Fruit fly (Drosophila melanogaster) whole organism, larva: ENCODE measurements around the gene DAAM.

Experiments
- noc ChIP-seq: fragments of 200-800 bp; sonication (Bioruptor generic); optimal IDR thresholded peaks from 3 replicates; lab custom pipeline; 2019; ENCODE audit warnings: missing biosample characterization, mild to moderate bottlenecking, missing genetic modification characterization, moderate library complexity

The DAAM gene

DNA sequence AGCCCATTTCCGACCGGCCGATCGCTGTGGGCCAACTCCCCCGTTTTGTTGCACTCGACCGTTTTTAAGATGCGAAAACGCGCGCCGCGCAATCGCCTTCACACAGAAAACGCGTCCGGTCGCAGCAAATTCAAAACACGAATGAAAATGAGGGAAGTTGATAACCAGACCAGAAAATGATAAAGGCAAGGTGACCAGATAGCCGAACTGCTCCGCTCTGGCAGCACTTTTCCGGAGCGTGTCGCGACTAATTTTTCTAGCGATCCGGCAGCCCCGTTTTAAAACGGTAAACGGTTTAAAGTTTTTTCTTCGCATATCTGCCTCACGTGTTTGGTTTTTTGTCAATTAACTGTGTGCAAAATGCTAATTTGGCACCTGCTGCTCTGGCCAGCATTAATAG is at the start of gene DAAM:
Gene DAAM, minus strand, starts transcription at position 149 of the 400 bp plus-strand sequence.
- TF ChIP-seq noc (tag; lab: Kevin White, UChicago): no peak

DNA sequence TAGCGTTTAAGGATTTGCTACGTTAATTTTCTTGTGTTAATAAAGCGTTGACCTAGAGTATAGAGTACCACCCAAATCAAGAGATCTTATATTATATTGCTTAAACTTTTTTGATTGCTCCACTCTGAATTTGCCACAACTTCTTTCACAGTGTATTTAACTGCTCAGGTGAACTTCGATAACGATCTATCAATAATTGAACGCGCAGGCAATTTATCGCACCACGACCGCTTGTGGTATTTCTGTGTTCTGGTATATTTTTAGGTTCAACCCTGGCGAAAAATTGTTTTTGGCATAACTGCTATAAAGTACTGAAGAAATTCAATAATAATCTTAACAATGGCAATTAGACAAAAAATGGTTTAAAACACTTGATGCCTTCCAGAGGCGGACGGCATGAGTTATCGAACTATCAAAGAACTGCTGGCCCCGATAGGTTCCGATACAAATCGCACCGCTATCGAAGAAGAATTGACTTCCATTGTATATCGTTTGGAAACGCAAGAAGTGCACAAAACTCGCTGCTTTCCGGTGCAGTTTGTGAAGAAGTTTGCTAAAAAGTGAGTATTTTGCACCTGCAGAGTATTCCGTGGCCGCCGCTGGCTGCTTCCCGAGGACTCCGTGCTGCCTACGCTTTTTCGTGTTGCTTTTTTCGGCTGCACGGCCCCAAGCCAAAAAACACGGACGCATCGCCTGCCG is 48.1 kb upstream of the DAAM start, which contains the start of gene ssx:
Gene ssx, plus strand, starts transcription at position 477 of the 699 bp plus-strand sequence.
- TF ChIP-seq noc (tag; lab: Kevin White, UChicago): no peak

DNA sequence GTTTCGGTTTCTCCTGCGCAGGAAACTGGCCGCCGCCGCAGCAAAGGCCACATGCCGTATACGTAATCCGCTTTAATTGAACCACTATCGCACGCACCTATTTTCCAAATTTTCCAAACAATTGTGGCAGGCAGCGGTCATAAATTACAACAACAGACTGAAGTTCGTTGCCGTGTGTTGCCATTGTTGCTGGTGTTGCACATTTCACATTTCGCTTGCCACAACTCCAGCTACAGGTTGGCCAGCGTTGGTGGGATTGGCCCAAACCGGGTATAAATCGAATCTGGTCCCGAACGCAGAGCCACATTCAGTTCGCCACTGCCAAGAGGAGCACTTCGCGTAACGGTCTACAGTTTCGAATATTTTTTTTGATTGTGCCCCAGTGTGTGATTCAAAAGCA is 46.8 kb upstream of the DAAM start, which contains the start of gene CG14770:
Gene CG14770, plus strand, starts transcription at position 301 of the 400 bp plus-strand sequence.
- no peak for TF ChIP-seq noc (tag; lab: Kevin White, UChicago)

DNA sequence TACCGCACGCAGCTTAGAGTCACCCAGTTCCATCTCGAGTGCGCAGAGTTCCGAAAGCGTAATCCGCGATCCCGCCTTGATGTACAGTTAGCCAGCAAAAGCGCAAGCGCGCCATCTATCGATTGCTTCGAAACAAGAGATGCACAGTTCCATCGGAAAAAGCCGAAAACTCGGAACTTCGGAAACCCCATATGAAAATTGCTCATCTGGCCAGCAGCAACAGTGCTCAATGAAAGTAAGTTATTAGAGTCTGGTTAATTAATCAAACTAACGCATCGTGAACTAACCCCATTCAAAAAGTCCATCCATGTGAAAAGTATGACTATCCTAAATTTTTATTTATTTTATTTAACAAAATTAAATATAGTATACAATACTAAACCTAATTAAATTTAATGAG is 35.3 kb upstream of the DAAM start, which contains the start of gene png:
Gene png, minus strand, starts transcription at position 101 of the 400 bp plus-strand sequence.
- TF ChIP-seq noc (tag; lab: Kevin White, UChicago): no peak

DNA sequence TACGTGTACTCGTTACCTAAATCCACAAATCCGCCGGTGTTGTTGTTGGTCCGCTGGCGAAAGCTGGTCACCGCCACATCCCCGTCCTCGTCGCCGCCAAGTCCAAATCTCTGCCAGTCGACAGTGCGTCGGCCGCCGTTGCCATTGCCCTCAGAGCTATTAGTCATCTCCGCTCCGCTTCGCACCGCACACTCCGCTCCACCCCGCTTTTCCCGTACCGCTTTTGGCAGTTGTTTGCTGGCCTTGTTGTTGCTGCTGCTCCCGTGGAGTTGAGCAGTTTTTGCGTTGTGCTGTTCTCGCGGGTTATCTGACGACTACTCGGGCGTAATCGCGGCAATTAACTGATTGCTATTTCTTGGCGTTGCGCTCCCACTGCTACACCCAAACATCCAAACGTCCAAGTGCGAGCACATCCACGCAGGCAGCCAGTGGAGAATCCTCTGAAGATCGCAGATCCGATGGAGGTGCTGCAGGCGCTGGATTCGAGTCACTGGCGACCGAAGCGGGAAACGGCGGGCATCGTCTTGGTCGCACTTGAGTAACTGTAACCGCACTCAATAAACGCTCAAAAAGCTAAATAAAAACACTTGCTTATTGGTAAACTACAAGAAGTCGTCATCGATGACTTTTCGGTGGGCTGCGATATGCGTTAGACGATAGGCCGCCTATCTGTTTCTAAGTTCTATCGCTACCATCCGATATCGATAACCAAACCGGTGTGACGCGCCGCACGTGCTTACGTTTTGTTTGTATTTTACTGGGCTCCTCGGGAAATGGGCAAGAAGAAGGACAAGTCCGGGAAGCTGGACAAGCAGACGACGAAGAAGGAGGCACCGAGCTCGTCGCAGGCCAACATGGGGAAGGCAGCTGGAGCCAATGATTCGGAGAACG is 31.4 kb upstream of the DAAM start, which contains the start of the genes CG12773 and CG11417:
Gene CG12773, minus strand, starts transcription at position 660 of the 891 bp plus-strand sequence.
Gene CG11417, plus strand, starts transcription at position 693 of the 891 bp plus-strand sequence.
- no peak for TF ChIP-seq noc (tag; lab: Kevin White, UChicago)

DNA sequence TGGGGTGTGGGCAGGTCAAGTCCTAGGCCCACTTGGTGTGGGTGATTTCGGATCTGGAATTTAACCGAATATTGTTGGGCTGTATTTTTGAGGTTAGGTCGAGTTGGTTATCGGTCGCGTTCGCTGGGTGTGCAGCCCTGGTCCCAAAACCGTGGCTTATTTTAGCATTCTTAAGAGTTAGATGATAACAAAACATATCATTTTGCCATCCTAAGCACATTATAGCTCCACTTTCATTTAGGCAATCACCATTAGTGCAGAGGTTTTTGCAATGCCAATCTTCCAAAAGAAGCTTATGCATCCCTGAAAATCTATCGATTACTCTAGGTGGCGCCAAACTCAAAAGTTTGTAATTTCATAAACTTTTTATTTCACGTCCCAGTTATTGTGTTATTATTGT is 27.1 kb upstream of the DAAM start, which contains the start of gene MTPAP:
Gene MTPAP, minus strand, starts transcription at position 103 of the 400 bp plus-strand sequence.
- TF ChIP-seq noc (tag; lab: Kevin White, UChicago): no peak

DNA sequence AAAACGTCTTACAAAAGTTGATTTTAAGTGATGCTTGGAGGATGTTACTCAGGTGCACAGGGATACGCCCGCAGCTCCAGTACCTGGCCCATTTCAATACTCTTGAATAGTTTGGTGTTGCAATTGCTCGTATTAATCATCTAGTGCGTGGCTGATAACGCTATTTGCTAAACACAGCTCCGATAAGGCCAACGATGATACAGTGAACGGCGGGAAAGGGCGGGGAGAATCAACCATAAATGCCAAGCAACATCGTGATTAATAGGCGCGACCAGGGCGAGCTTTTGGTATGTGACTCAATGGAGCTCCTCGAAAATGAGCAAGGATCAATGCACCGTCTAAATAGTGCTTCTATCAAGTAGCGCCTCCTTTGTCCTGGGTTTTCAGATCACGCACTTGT is 24.7 kb upstream of the DAAM start:
- TF ChIP-seq noc (tag; lab: Kevin White, UChicago): no peak

DNA sequence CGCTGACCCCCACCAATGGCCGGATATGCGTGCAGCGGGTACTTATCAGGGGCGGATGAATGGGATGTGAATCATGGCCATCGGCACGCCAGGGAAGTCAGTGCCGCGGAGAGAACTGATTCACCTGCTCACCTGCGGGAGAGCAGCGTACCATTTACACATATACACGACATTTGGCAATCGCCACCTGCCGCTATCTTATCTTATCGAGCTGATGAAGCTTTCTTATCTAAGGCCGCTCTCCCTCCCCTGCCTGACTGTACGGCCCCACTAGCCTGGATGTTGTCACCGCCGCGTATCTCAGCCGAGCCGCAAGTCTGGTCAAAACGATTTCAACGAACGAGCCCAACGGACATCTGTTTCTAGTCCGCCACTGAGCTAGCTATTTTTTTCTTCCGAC is 24.1 kb upstream of the DAAM start, which contains the start of gene Tsp2A:
Gene Tsp2A, plus strand, starts transcription at position 298 of the 400 bp plus-strand sequence.
- no peak for TF ChIP-seq noc (tag; lab: Kevin White, UChicago)

DNA sequence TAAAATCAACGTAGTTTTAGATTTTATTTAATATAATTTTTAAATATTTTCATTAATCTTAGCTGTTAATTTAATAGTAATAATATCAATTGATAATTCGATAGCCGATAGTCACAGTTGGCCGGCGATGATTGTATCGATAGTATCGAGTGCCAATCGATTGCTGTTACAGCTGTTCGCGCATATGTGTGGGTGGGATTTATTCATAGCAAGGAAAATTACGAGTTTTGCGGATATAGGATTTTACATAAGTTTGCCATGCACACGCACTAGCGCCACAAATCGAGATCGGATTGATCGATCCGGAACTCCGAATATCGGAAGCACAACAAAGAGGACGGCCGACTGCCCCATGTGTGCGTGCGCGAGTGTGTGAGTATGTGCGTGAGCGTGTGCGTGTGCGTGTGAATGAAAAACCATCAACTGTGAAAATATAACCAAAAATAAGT is 19.8 kb upstream of the DAAM start, which contains the start of gene Naa30A:
Gene Naa30A, plus strand, starts transcription at position 163 of the 449 bp plus-strand sequence.
- no peak for TF ChIP-seq noc (tag; lab: Kevin White, UChicago)

DNA sequence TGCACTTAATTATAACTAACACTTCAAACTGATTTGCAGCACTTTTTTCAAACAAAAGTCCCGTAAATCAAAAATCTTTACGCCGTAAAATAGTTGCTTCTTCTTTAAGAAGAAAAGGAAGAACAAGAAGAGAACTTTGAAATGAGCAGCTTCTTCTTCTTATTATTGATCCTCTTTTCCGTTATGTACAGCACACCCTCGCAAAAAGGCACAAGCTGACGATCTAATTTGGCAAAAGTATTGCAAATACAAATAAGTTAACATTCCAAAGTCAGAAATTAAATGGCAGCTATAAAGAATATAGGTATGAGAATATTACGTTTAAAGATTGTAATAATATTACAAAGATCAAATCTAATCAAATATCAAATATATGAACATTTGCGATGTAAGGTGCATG is 19.4 kb upstream of the DAAM start, which contains the start of gene CG11409:
Gene CG11409, minus strand, starts transcription at position 60 of the 400 bp plus-strand sequence.
- TF ChIP-seq noc (tag; lab: Kevin White, UChicago): no peak

DNA sequence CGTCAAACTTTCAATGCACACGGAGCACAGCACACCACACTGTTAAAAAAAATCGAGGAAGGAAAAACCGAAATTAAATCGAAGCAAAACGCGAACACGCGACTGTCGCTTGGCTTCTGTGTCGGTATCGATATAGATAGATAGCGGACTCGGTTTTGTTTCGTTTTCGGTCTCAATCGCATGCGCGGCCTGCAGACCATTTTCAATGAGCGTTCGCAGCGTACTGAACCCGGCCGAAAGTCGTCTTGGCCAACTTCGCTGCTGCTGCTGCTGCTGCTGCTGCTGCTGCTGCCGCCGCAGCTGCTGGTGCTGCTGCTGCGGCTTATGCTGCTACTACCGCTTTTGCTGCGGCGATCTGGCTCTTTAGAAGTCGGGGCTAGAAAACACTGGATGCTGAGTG is 15.8 kb upstream of the DAAM start:
- no peak for TF ChIP-seq noc (tag; lab: Kevin White, UChicago)

DNA sequence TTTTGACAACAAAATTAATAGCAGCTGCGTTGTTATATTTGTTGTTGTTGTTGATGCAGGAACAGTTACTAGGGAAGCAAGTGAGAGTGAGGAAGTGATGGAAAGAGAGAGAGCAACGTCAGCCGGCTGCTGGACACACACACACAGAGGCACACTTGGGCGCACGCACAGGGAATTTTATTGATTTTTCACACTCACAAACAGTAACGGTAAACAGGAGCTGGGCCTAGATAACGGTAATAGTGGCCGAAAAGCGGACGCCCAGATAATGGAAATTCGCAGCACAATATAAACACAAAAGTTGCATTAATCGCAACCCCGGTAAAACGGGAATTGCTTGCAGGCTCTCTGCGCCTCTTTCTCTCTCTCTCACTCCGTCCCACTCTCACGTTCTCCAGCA is 498 bp downstream of the DAAM start:
- no peak for TF ChIP-seq noc (tag; lab: Kevin White, UChicago)

DNA sequence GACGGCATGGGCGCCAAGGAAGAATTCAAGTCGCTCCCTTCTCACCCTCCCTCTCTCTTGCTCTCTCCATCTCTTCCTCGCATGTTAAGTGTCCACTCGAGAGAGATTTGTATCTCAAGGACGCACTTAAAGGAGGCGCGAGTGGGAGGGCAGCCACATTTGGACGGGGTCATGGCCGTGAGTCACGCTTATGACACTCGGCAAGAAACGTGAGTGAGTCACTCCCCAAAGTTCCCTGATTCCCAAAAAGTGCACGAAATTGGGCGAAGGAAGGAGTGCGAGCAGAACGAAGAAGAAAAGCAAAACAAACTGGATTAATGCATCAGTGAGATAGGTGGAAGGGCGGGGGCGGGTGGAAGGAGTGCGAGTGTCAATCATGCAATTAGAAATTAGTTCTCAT is 1.1 kb downstream of the DAAM start:
- no peak for TF ChIP-seq noc (tag; lab: Kevin White, UChicago)

DNA sequence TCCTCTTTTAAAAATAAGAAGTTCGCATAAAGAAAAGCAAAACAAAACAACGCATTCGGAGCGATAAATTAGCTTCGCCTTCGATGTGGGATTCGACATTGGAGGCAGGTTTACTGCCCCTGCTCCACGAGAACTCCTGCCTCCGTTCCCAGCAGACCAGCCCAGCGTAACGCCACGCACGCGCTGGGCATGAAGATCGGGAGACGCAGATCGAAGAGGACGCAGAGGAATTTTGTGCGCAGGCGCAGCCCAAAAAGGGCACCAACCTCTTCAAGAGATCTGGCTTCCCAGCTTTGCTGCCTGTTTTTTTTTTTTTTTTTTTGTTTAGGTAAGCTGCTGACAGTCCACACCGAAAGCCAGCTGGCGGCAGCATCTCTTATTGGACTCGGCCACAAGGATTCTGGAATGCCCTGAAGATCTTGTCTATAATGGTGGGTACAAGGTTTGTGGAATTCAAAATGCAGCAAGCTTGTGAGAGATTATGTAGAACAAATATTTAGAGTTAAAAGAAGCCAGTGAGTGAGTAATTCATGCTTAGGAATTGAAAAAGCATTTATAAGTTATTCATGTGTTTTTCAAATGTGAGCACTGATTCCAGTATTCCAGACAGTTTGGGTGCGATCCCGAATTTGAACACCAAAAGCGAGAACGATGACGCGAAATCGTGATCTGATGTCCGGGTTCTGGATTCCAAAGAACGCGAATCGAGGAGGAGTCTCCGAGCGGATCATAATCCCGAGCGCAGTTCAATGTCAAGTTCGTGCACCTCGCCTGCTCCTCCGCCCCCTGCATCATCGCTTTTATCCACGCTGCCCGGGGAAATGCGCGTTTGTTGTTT is 1.8 kb downstream of the DAAM start:
- no peak for TF ChIP-seq noc (tag; lab: Kevin White, UChicago)

DNA sequence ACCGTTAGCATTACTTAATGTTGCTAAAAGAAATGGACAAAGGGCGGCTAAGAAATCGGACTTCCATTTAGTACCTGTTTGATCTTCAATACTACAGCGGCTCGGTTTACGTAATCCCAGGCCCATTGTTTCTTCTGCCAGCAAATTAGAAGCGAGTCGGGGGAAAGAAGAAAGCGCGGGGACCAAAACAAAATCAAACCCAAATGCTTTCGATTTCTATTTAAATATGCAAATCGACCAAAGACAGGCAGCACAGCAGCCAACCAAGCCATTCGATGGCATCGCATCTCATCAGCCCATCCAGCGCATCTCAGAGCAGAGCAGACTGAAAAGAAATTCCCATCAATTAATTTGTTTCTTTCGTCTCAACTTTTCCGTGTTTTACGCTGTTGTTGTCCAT is 9.7 kb downstream of the DAAM start:
- no peak for TF ChIP-seq noc (tag; lab: Kevin White, UChicago)
